Worm (Caenorhabditis elegans) whole organism, early embryonic: ENCODE measurements around the gene C15H11.13.

Experiments used
- B0310.2 ChIP-seq: sonication (generic microtip); optimal IDR thresholded peaks from 2 replicates; lab custom pipeline; 2016; ENCODE audit warnings: mild to moderate bottlenecking, missing genetic modification characterization, missing compliant biosample characterization
- F13C5.2 ChIP-seq: sonication (generic microtip); optimal IDR thresholded peaks from 2 replicates; lab custom pipeline; 2017; ENCODE audit warnings: mild to moderate bottlenecking, missing genetic modification characterization, inconsistent platforms, missing compliant biosample characterization
- aly-1 ChIP-seq: sonication (generic microtip); optimal IDR thresholded peaks from 2 replicates; lab custom pipeline; 2016; ENCODE audit warnings: missing genetic modification characterization, missing compliant biosample characterization
- ama-1 ChIP-seq: fragments of 150-350 bp; optimal IDR thresholded peaks from 2 replicates; lab custom pipeline; 2014
- ceh-13 ChIP-seq: fragments of 200-800 bp; sonication (Bioruptor generic); optimal IDR thresholded peaks from 2 replicates; lab custom pipeline; 2018; ENCODE audit warnings: mild to moderate bottlenecking, missing genetic modification characterization, missing compliant biosample characterization
- ceh-36 ChIP-seq: sonication (generic microtip); optimal IDR thresholded peaks from 2 replicates; lab custom pipeline; 2016; ENCODE audit warnings: missing genetic modification characterization, inconsistent platforms, missing compliant biosample characterization
- ets-7 ChIP-seq: sonication (generic microtip); optimal IDR thresholded peaks from 2 replicates; lab custom pipeline; 2016; ENCODE audit warnings: missing genotype, missing genetic modification characterization, missing compliant biosample characterization
- flt-1 ChIP-seq: fragments of 200-800 bp; sonication (Bioruptor generic); IDR thresholded peaks from 2 replicates; pipeline ENCODE4 v1.3.6; 2022; ENCODE audit warnings: missing genetic modification characterization, missing compliant biosample characterization
- hmbx-1 ChIP-seq: sonication (generic microtip); optimal IDR thresholded peaks from 2 replicates; lab custom pipeline; 2016; ENCODE audit warnings: mild to moderate bottlenecking, missing genetic modification characterization, missing compliant biosample characterization
- hmg-4 ChIP-seq: fragments of 200-800 bp; sonication (Bioruptor generic); optimal IDR thresholded peaks from 2 replicates; lab custom pipeline; 2018; ENCODE audit warnings: mild to moderate bottlenecking, missing genetic modification characterization, missing compliant biosample characterization
- hnd-1 ChIP-seq: sonication (generic microtip); optimal IDR thresholded peaks from 2 replicates; lab custom pipeline; 2016; ENCODE audit warnings: missing genetic modification characterization, missing compliant biosample characterization
- pes-1 ChIP-seq: fragments of 200-800 bp; sonication (Bioruptor generic); IDR thresholded peaks from 2 replicates; pipeline ENCODE4 v1.3.6; 2022; ENCODE audit warnings: missing genetic modification reagents, missing genetic modification characterization, missing compliant biosample characterization
- scrt-1 ChIP-seq: fragments of 200-800 bp; sonication (Bioruptor generic); IDR thresholded peaks from 2 replicates; pipeline ENCODE4 v1.3.6; 2022; ENCODE audit warnings: missing genetic modification characterization, missing compliant biosample characterization
- sea-1 ChIP-seq: fragments of 200-800 bp; sonication (Bioruptor generic); conservative IDR thresholded peaks from 2 replicates; pipeline ENCODE4 v1.3.6; 2022; ENCODE audit warnings: missing genetic modification characterization, missing compliant biosample characterization
- tbx-11 ChIP-seq: fragments of 200-800 bp; sonication (Bioruptor generic); IDR thresholded peaks from 2 replicates; pipeline ENCODE4 v1.3.6; 2022; ENCODE audit warnings: missing genetic modification characterization, missing compliant biosample characterization
- tbx-37 ChIP-seq: fragments of 200-800 bp; sonication (Bioruptor generic); conservative IDR thresholded peaks from 2 replicates; pipeline ENCODE4 v1.3.6; 2022; ENCODE audit warnings: missing genetic modification reagents, missing genetic modification characterization, missing compliant biosample characterization
- tra-4 ChIP-seq: sonication (generic microtip); optimal IDR thresholded peaks from 2 replicates; lab custom pipeline; 2017; ENCODE audit warnings: missing genetic modification characterization, missing compliant biosample characterization

C15H11.13 gene

ce11 chrV:14421325-14421724, 26.5 kb downstream of the C15H11.13 start, which contains the start of gene dhs-22:
Gene dhs-22 (minus strand): TSS chrV:14421440.
- no peak for TF ChIP-seq aly-1 (tag; lab: Kevin White, UChicago)
- TF ChIP-seq scrt-1 (GFP tag; lab: Robert Waterston, UW) = no peak
- no peak for TF ChIP-seq ceh-36 (tag; lab: Kevin White, UChicago)
- TF ChIP-seq tra-4 = no peak
- TF ChIP-seq hmbx-1 = no peak
- TF ChIP-seq tbx-11 = no peak
- no peak for TF ChIP-seq B0310.2 (tag; lab: Kevin White, UChicago)
- TF ChIP-seq tbx-37 (GFP tag; lab: Robert Waterston, UW) = no peak
- TF ChIP-seq sea-1 = no peak
- no peak for TF ChIP-seq flt-1
- no peak for TF ChIP-seq hnd-1 (tag; lab: Kevin White, UChicago)
- no peak for TF ChIP-seq ceh-13 (GFP tag; lab: Kevin White, UChicago)
- TF ChIP-seq pes-1 = no peak
- TF ChIP-seq ama-1 (lab: Kevin White, UChicago) = no peak
- no peak for TF ChIP-seq ets-7 (tag; lab: Kevin White, UChicago)
- no peak for TF ChIP-seq hmg-4 (GFP tag; lab: Kevin White, UChicago)
- TF ChIP-seq F13C5.2 (tag; lab: Kevin White, UChicago) = no peak

- TF ChIP-seq aly-1 (tag; lab: Kevin White, UChicago) (no peak), hmbx-1 (no peak), pes-1 (no peak), tra-4 (no peak), ets-7 (tag; lab: Kevin White, UChicago) (no peak), scrt-1 (GFP tag; lab: Robert Waterston, UW) (0 out of 2 replicates have a peak, but pooled peaks have one; percentile 11), tbx-37 (GFP tag; lab: Robert Waterston, UW) (no peak), hnd-1 (tag; lab: Kevin White, UChicago) (no peak)
Observed at ce11 chrV:14422317-14422716, 27.5 kb downstream of the C15H11.13 start, which contains the start of gene pas-1. Gene pas-1 (minus strand): TSS chrV:14422618.

- peak; percentile 59; the same call in 1 of the 2 replicates for TF ChIP-seq tbx-37 (GFP tag; lab: Robert Waterston, UW)
- TF ChIP-seq B0310.2 (tag; lab: Kevin White, UChicago) = no peak
- TF ChIP-seq tra-4 = no peak
Observed at ce11 chrV:14423268-14423667, 28.4 kb downstream of the C15H11.13 start, which contains the start of gene rpoa-12. Gene rpoa-12 (minus strand): TSS chrV:14423304.

ce11 chrV:14424958-14425492, 30.2 kb downstream of the C15H11.13 start, which contains the start of gene rrsr-1:
Gene rrsr-1 (minus strand): TSS chrV:14425008.
- TF ChIP-seq hnd-1 (tag; lab: Kevin White, UChicago) (no peak), ceh-13 (GFP tag; lab: Kevin White, UChicago) (no peak), sea-1 (no peak), scrt-1 (GFP tag; lab: Robert Waterston, UW) (no peak), F13C5.2 (tag; lab: Kevin White, UChicago) (peak; percentile 51), flt-1 (peak; percentile 57; the same call in 1 of the 2 replicates), ama-1 (lab: Kevin White, UChicago) (no peak), ets-7 (tag; lab: Kevin White, UChicago) (no peak), pes-1 (0 out of 2 replicates have a peak, but pooled peaks have one; percentile 14), aly-1 (tag; lab: Kevin White, UChicago) (no peak), ceh-36 (tag; lab: Kevin White, UChicago) (no peak), tbx-37 (GFP tag; lab: Robert Waterston, UW) (no peak)

ce11 chrV:14426013-14426412, 31.2 kb downstream of the C15H11.13 start:
- TF ChIP-seq hnd-1 (tag; lab: Kevin White, UChicago) (no peak), hmbx-1 (no peak), hmg-4 (GFP tag; lab: Kevin White, UChicago) (no peak), F13C5.2 (tag; lab: Kevin White, UChicago) (no peak), ets-7 (tag; lab: Kevin White, UChicago) (no peak), sea-1 (no peak), tbx-11 (no peak), ceh-13 (GFP tag; lab: Kevin White, UChicago) (no peak), tra-4 (no peak), ama-1 (lab: Kevin White, UChicago) (no peak), aly-1 (tag; lab: Kevin White, UChicago) (no peak)

ce11 chrV:14427069-14427825, 32.4 kb downstream of the C15H11.13 start:
- TF ChIP-seq hmbx-1 = no peak
- TF ChIP-seq ceh-36 (tag; lab: Kevin White, UChicago) = peak; percentile 34

- TF ChIP-seq hnd-1 (tag; lab: Kevin White, UChicago) (no peak), ceh-13 (GFP tag; lab: Kevin White, UChicago) (no peak), ama-1 (lab: Kevin White, UChicago) (no peak), hmg-4 (GFP tag; lab: Kevin White, UChicago) (no peak), tbx-37 (GFP tag; lab: Robert Waterston, UW) (no peak), hmbx-1 (no peak), ceh-36 (tag; lab: Kevin White, UChicago) (no peak), tra-4 (no peak), F13C5.2 (tag; lab: Kevin White, UChicago) (no peak), tbx-11 (no peak), sea-1 (no peak), ets-7 (tag; lab: Kevin White, UChicago) (no peak)
Observed at ce11 chrV:14428865-14429264, 34.0 kb downstream of the C15H11.13 start, which contains the start of gene F23B12.1. Gene F23B12.1 (plus strand): TSS chrV:14429165.
